Worm (Caenorhabditis elegans) whole organism, mixed stage, embryonic: ENCODE measurements around the gene prde-1.

Source experiments
- M03D4.4 ChIP-seq: sonication (generic microtip); optimal IDR thresholded peaks from 2 replicates; lab custom pipeline; 2017; ENCODE audit warnings: mild to moderate bottlenecking, missing genetic modification characterization, missing compliant biosample characterization
- bed-3 ChIP-seq: fragments of 200-800 bp; sonication (Bioruptor generic); optimal IDR thresholded peaks from 3 replicates; lab custom pipeline; 2018; ENCODE audit warnings: mild to moderate bottlenecking, missing genetic modification characterization, moderate library complexity, missing compliant biosample characterization
- blmp-1 ChIP-seq: fragments of 150-350 bp; optimal IDR thresholded peaks from 2 replicates; lab custom pipeline; 2014; ENCODE audit warnings: missing biosample characterization, missing genetic modification characterization
- ceh-39 ChIP-seq: fragments of 150-350 bp; optimal IDR thresholded peaks from 2 replicates; lab custom pipeline; 2014; ENCODE audit warnings: missing biosample characterization, missing genetic modification characterization
- ceh-43 ChIP-seq: fragments of 200-800 bp; sonication (Bioruptor generic); optimal IDR thresholded peaks from 2 replicates; lab custom pipeline; 2018; ENCODE audit warnings: mild to moderate bottlenecking, missing genetic modification characterization, moderate library complexity, missing compliant biosample characterization
- ceh-83 ChIP-seq: fragments of 200-800 bp; sonication (Bioruptor generic); optimal IDR thresholded peaks from 2 replicates; lab custom pipeline; 2018; ENCODE audit warnings: mild to moderate bottlenecking, missing genetic modification characterization, missing compliant biosample characterization
- ces-1 ChIP-seq: fragments of 150-350 bp; optimal IDR thresholded peaks from 2 replicates; lab custom pipeline; 2014; ENCODE audit warnings: missing biosample characterization, missing genetic modification reagents, missing genetic modification characterization
- cnd-1 ChIP-seq: fragments of 200-800 bp; sonication (Bioruptor generic); optimal IDR thresholded peaks from 2 replicates; lab custom pipeline; 2018; ENCODE audit warnings: mild to moderate bottlenecking, missing genetic modification characterization, missing compliant biosample characterization
- drap-1 ChIP-seq: fragments of 200-800 bp; sonication (Bioruptor generic); optimal IDR thresholded peaks from 3 replicates; lab custom pipeline; 2018; ENCODE audit warnings: mild to moderate bottlenecking, missing genetic modification characterization, missing compliant biosample characterization
- elt-1 ChIP-seq: sonication (generic microtip); optimal IDR thresholded peaks from 2 replicates; lab custom pipeline; 2017; ENCODE audit warnings: missing genetic modification characterization, mild to moderate bottlenecking, missing compliant biosample characterization, antibody characterized with exemption, moderate library complexity, borderline replicate concordance; ENCODE audit not compliant: insufficient read depth
- elt-3 ChIP-seq: fragments of 150-350 bp; optimal IDR thresholded peaks from 2 replicates; lab custom pipeline; 2014; ENCODE audit warnings: missing biosample characterization, missing genetic modification characterization
- flh-1 ChIP-seq: fragments of 200-800 bp; sonication (Bioruptor generic); optimal IDR thresholded peaks from 2 replicates; lab custom pipeline; 2018; ENCODE audit warnings: mild to moderate bottlenecking, missing genetic modification characterization, moderate library complexity, missing compliant biosample characterization
- ham-2 ChIP-seq: fragments of 200-800 bp; sonication (Bioruptor generic); optimal IDR thresholded peaks from 2 replicates; lab custom pipeline; 2018; ENCODE audit warnings: mild to moderate bottlenecking, missing genetic modification characterization, missing compliant biosample characterization
- hlh-1 ChIP-seq: fragments of 150-350 bp; optimal IDR thresholded peaks from 2 replicates; lab custom pipeline; 2014; ENCODE audit warnings: missing biosample characterization, missing genetic modification reagents, missing genetic modification characterization
- lin-13 ChIP-seq: fragments of 150-350 bp; optimal IDR thresholded peaks from 2 replicates; lab custom pipeline; 2014; ENCODE audit warnings: missing biosample characterization, missing genetic modification characterization
- lin-32 ChIP-seq: fragments of 200-800 bp; sonication (Bioruptor generic); optimal IDR thresholded peaks from 2 replicates; lab custom pipeline; 2018; ENCODE audit warnings: mild to moderate bottlenecking, missing genetic modification characterization, missing compliant biosample characterization
- lsy-2 ChIP-seq: fragments of 150-350 bp; optimal IDR thresholded peaks from 2 replicates; lab custom pipeline; 2014; ENCODE audit warnings: missing biosample characterization, missing genetic modification characterization
- mab-5 ChIP-seq: fragments of 150-350 bp; optimal IDR thresholded peaks from 2 replicates; lab custom pipeline; 2014; ENCODE audit warnings: missing biosample characterization, missing genetic modification characterization
- mep-1 ChIP-seq: fragments of 150-350 bp; optimal IDR thresholded peaks from 2 replicates; lab custom pipeline; 2017; ENCODE audit warnings: missing biosample characterization, missing genetic modification reagents, missing genetic modification characterization, inconsistent platforms
- mls-2 ChIP-seq: sonication (generic microtip); optimal IDR thresholded peaks from 2 replicates; lab custom pipeline; 2016; ENCODE audit warnings: mild to moderate bottlenecking, missing genetic modification characterization, moderate library complexity, missing compliant biosample characterization
- nhr-12 ChIP-seq: fragments of 150-350 bp; optimal IDR thresholded peaks from 2 replicates; lab custom pipeline; 2014; ENCODE audit warnings: missing biosample characterization, missing genetic modification characterization
- nhr-2 ChIP-seq: fragments of 150-350 bp; optimal IDR thresholded peaks from 2 replicates; lab custom pipeline; 2014; ENCODE audit warnings: missing biosample characterization, missing genetic modification characterization
- nhr-237 ChIP-seq: fragments of 150-350 bp; optimal IDR thresholded peaks from 2 replicates; lab custom pipeline; 2014; ENCODE audit warnings: missing biosample characterization, missing genetic modification characterization
- nhr-28 ChIP-seq: fragments of 150-350 bp; optimal IDR thresholded peaks from 2 replicates; lab custom pipeline; 2014; ENCODE audit warnings: missing biosample characterization, missing genetic modification characterization
- nhr-76 ChIP-seq: sonication (generic microtip); optimal IDR thresholded peaks from 2 replicates; lab custom pipeline; 2017; ENCODE audit warnings: missing biosample characterization, missing genetic modification characterization
- pha-4 ChIP-seq: fragments of 150-350 bp; optimal IDR thresholded peaks from 2 replicates; lab custom pipeline; 2018; ENCODE audit warnings: missing biosample characterization, missing genetic modification reagents, missing genetic modification characterization
- sem-2 ChIP-seq: fragments of 200-800 bp; sonication (Bioruptor generic); optimal IDR thresholded peaks from 2 replicates; lab custom pipeline; 2018; ENCODE audit warnings: mild to moderate bottlenecking, missing genetic modification characterization, missing compliant biosample characterization
- snpc-4 ChIP-seq: fragments of 150-350 bp; optimal IDR thresholded peaks from 2 replicates; lab custom pipeline; 2014; ENCODE audit warnings: missing biosample characterization, missing genetic modification characterization
- sptf-1 ChIP-seq: sonication (generic microtip); optimal IDR thresholded peaks from 2 replicates; lab custom pipeline; 2017; ENCODE audit warnings: mild to moderate bottlenecking, missing genetic modification characterization, moderate library complexity, missing compliant biosample characterization
- tbx-8 ChIP-seq: fragments of 200-800 bp; sonication (Bioruptor generic); optimal IDR thresholded peaks from 2 replicates; lab custom pipeline; 2018; ENCODE audit warnings: mild to moderate bottlenecking, missing genetic modification characterization, moderate library complexity, missing compliant biosample characterization
- unc-120 ChIP-seq: sonication (generic microtip); optimal IDR thresholded peaks from 2 replicates; lab custom pipeline; 2017; ENCODE audit warnings: missing genetic modification characterization, missing compliant biosample characterization; ENCODE audit not compliant: poor library complexity, severe bottlenecking
- unc-39 ChIP-seq: fragments of 150-350 bp; optimal IDR thresholded peaks from 2 replicates; lab custom pipeline; 2014; ENCODE audit warnings: missing biosample characterization, missing genetic modification characterization
- unc-62 ChIP-seq: fragments of 150-350 bp; optimal IDR thresholded peaks from 2 replicates; lab custom pipeline; 2014; ENCODE audit warnings: missing biosample characterization, missing genetic modification reagents, missing genetic modification characterization
- zip-8 ChIP-seq: fragments of 150-350 bp; optimal IDR thresholded peaks from 2 replicates; lab custom pipeline; 2014; ENCODE audit warnings: missing biosample characterization, missing genetic modification characterization
- ztf-11 ChIP-seq: fragments of 150-350 bp; optimal IDR thresholded peaks from 2 replicates; lab custom pipeline; 2014; ENCODE audit warnings: missing biosample characterization, missing genetic modification characterization

Gene prde-1

ce11 chrV:15553869-15554268 is 15.8 kb downstream of the prde-1 start:
- no peak for TF ChIP-seq nhr-76
- no peak for TF ChIP-seq unc-120
- TF ChIP-seq unc-39 (tag; lab: Kevin White, UChicago): no peak
- TF ChIP-seq sptf-1 (tag; lab: Kevin White, UChicago): peak; percentile 69
- TF ChIP-seq flh-1 (GFP tag; lab: Kevin White, UChicago): no peak
- TF ChIP-seq drap-1 (GFP tag; lab: Kevin White, UChicago): peak; percentile 83
- TF ChIP-seq nhr-237 (tag; lab: Kevin White, UChicago): no peak
- no peak for TF ChIP-seq nhr-12 (tag; lab: Kevin White, UChicago)
- TF ChIP-seq lsy-2 (tag; lab: Kevin White, UChicago): no peak
- no peak for TF ChIP-seq snpc-4 (tag; lab: Kevin White, UChicago)
- no peak for TF ChIP-seq nhr-2 (tag; lab: Kevin White, UChicago)
- TF ChIP-seq M03D4.4 (tag; lab: Kevin White, UChicago): peak; percentile 55
- TF ChIP-seq ceh-43 (GFP tag; lab: Kevin White, UChicago): no peak
- TF ChIP-seq lin-13 (tag; lab: Kevin White, UChicago): no peak
- TF ChIP-seq mep-1 (tag; lab: Kevin White, UChicago): no peak
- no peak for TF ChIP-seq pha-4 (tag; lab: Kevin White, UChicago)
- TF ChIP-seq zip-8 (tag; lab: Kevin White, UChicago): no peak
- TF ChIP-seq elt-3 (tag; lab: Kevin White, UChicago): no peak
- no peak for TF ChIP-seq blmp-1 (tag; lab: Kevin White, UChicago)
- no peak for TF ChIP-seq ceh-39 (tag; lab: Kevin White, UChicago)
- TF ChIP-seq hlh-1: peak; percentile 18
- no peak for TF ChIP-seq nhr-28 (tag; lab: Kevin White, UChicago)
- no peak for TF ChIP-seq elt-1 (tag; lab: Kevin White, UChicago)
- peak; percentile 51 for TF ChIP-seq cnd-1
- no peak for TF ChIP-seq unc-62 (GFP tag; lab: Kevin White, UChicago)
- no peak for TF ChIP-seq ces-1
- peak; percentile 38 for TF ChIP-seq mls-2 (tag; lab: Kevin White, UChicago)
- peak; percentile 27 for TF ChIP-seq sem-2 (GFP tag; lab: Kevin White, UChicago)
- peak; percentile 15 for TF ChIP-seq lin-32 (GFP tag; lab: Kevin White, UChicago)
- no peak for TF ChIP-seq ceh-83
- TF ChIP-seq tbx-8: no peak
- TF ChIP-seq bed-3 (GFP tag; lab: Kevin White, UChicago): peak; percentile 41
- TF ChIP-seq ham-2 (GFP tag; lab: Kevin White, UChicago): peak; percentile 15
- TF ChIP-seq ztf-11: no peak
- TF ChIP-seq mab-5 (tag; lab: Kevin White, UChicago): no peak

- TF ChIP-seq M03D4.4 (tag; lab: Kevin White, UChicago): no peak
- no peak for TF ChIP-seq zip-8 (tag; lab: Kevin White, UChicago)
- no peak for TF ChIP-seq nhr-2 (tag; lab: Kevin White, UChicago)
- TF ChIP-seq lin-13 (tag; lab: Kevin White, UChicago): no peak
- TF ChIP-seq mab-5 (tag; lab: Kevin White, UChicago): no peak
- TF ChIP-seq ham-2 (GFP tag; lab: Kevin White, UChicago): no peak
Observed at ce11 chrV:15559047-15559446, 21.0 kb downstream of the prde-1 start, which contains the start of gene acr-18. acr-18 (minus strand) TSS chrV:15559147.

- TF ChIP-seq nhr-28 (tag; lab: Kevin White, UChicago) (no peak), ztf-11 (no peak), blmp-1 (tag; lab: Kevin White, UChicago) (no peak), bed-3 (GFP tag; lab: Kevin White, UChicago) (no peak), nhr-12 (tag; lab: Kevin White, UChicago) (no peak), sptf-1 (tag; lab: Kevin White, UChicago) (no peak), flh-1 (GFP tag; lab: Kevin White, UChicago) (no peak), pha-4 (tag; lab: Kevin White, UChicago) (no peak), hlh-1 (no peak), sem-2 (GFP tag; lab: Kevin White, UChicago) (no peak), unc-62 (GFP tag; lab: Kevin White, UChicago) (no peak), lin-32 (GFP tag; lab: Kevin White, UChicago) (no peak)
Observed at ce11 chrV:15559729-15560128, 21.7 kb downstream of the prde-1 start.
